Worm (Caenorhabditis elegans) whole organism, early embryonic: Measurements from ENCODE around the gene C25H3.17.

ENCODE experiments used
- aly-1 ChIP-seq: sonication (generic microtip); optimal IDR thresholded peaks from 2 replicates; lab custom pipeline; 2016; ENCODE audit warnings: missing genetic modification characterization, missing compliant biosample characterization
- ama-1 ChIP-seq: fragments of 150-350 bp; optimal IDR thresholded peaks from 2 replicates; lab custom pipeline; 2014
- hnd-1 ChIP-seq: sonication (generic microtip); optimal IDR thresholded peaks from 2 replicates; lab custom pipeline; 2016; ENCODE audit warnings: missing genetic modification characterization, missing compliant biosample characterization
- tbx-37 ChIP-seq: fragments of 200-800 bp; sonication (Bioruptor generic); conservative IDR thresholded peaks from 2 replicates; pipeline ENCODE4 v1.3.6; 2022; ENCODE audit warnings: missing genetic modification reagents, missing genetic modification characterization, missing compliant biosample characterization

- no peak for TF ChIP-seq aly-1 (tag; lab: Kevin White, UChicago)
- TF ChIP-seq hnd-1 (tag; lab: Kevin White, UChicago) = no peak
- TF ChIP-seq tbx-37 (GFP tag; lab: Robert Waterston, UW) = no peak
- no peak for TF ChIP-seq ama-1 (lab: Kevin White, UChicago)
Measured at ce11 chrII:5665029-5665428, 4.5 kb downstream of the C25H3.17 start, which contains the start of gene C25H3.15.
